Worm (Caenorhabditis elegans) whole organism, L4 larva: Measurements from ENCODE around the gene T26H5.10.

Source experiments
- aly-2 ChIP-seq: sonication (generic microtip); optimal IDR thresholded peaks from 2 replicates; lab custom pipeline; 2018; ENCODE audit warnings: missing biosample characterization, missing genetic modification characterization
- dmd-6 ChIP-seq: fragments of 200-800 bp; sonication (Bioruptor generic); IDR thresholded peaks from 2 replicates; pipeline ENCODE4 v1.3.6; 2022; ENCODE audit warnings: missing genetic modification reagents, missing genetic modification characterization, missing compliant biosample characterization
- pha-4 ChIP-seq, 2 experiments: fragments of 150-350 bp in 1 of 2; fragments of 200-800 bp in 1 of 2; sonication (Bioruptor generic) in 1 of 2; IDR thresholded peaks in 1 of 2; optimal IDR thresholded peaks in 1 of 2; 2 replicates each; pipeline versions ENCODE4 v1.3.6 to Lab custom; 2014 to 2022; ENCODE audit warnings: missing genetic modification characterization in 2 of 2, missing genetic modification reagents in 2 of 2, missing biosample characterization in 1 of 2, missing compliant biosample characterization in 1 of 2
- unc-39 ChIP-seq: sonication (generic microtip); optimal IDR thresholded peaks from 2 replicates; lab custom pipeline; 2017; ENCODE audit warnings: missing biosample characterization, missing genetic modification characterization

DNA sequence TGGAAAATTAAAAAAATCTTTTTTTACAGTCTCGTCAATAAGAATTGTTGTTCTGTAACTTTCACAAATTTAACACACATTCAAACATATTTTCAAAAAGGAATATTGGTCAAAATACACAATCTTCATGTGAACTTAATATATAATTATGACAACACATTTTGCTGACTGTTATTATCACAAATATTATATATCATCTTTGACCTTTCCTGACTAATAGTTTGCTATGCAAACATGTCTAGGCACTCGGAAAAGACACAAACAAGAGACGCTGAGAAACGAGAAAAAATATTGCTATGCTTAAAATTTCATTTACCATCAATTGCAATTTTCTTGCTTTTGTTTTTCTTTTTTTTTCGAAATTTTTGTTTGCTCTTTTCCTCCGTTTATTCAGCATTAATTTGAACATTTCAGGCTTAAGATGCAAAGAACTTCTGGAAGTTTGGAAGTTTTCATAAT lies 41.7 kb downstream of the T26H5.10 start, which contains the start of gene fbxa-135:
- TF ChIP-seq unc-39 (no peak), pha-4 (GFP tag; IDR thresholded peaks at IDR 0.05; lab: Robert Waterston, UW) (no peak), pha-4 (tag; optimal IDR thresholded peaks at IDR 0.05; lab: Kevin White, UChicago) (no peak), aly-2 (tag; lab: Kevin White, UChicago) (no peak), dmd-6 (GFP tag; lab: Robert Waterston, UW) (no peak)
